Worm (Caenorhabditis elegans): ENCODE measurements around the gene Y54G2A.32.

DNA sequence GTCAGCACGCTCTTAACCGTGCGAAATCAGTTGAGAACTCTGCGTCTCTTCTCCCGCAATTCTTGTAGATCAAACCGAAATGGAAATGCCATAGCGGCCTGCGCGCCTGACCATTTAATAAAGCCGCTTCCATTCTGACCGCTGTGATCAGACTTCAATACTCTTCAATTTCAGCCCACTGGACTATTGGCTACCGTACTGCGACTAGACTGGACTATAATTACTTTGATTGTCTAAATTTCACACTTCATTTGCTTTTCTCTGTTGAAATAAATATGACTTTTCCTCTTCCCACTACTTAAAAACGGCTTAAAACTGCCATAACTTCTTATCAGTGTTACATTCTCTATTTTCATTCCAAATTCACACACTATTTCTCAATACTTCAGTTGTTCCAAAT, 34.6 kb downstream of the Y54G2A.32 start, which contains the start of gene Y54G2A.7:
- TF ChIP-seq him-1 (tag; optimal IDR thresholded peaks at IDR 0.05): no peak
- TF ChIP-seq dao-5 (tag; optimal IDR thresholded peaks at IDR 0.05): no peak
- TF ChIP-seq W03F9.2 (tag; optimal IDR thresholded peaks at IDR 0.05): no peak

All from whole organism, L4/young adult.